Fruit fly (Drosophila melanogaster) whole organism, embryonic: ENCODE results near the gene CG13032.
A peak's percentile ranks its signal among the peaks of the same experiment; 100 is the strongest.

Source experiments
- Atf6 ChIP-seq: fragments of 200-800 bp; sonication (Bioruptor generic); IDR thresholded peaks from 2 replicates; pipeline ENCODE4 v1.3.6; 2022; ENCODE audit warnings: missing biosample characterization, missing genetic modification characterization
- BEAF-32 ChIP-seq: fragments of 200-800 bp; sonication (Bioruptor generic); optimal IDR thresholded peaks from 3 replicates; lab custom pipeline; 2017; ENCODE audit warnings: missing biosample characterization, missing genetic modification characterization, mild to moderate bottlenecking, moderate library complexity, missing genetic modification reagents
- CG10543 ChIP-seq: fragments of 200-800 bp; sonication (Bioruptor generic); optimal IDR thresholded peaks from 3 replicates; lab custom pipeline; 2017; ENCODE audit warnings: missing biosample characterization, mild to moderate bottlenecking, missing genetic modification characterization, moderate library complexity
- CG11695 ChIP-seq: fragments of 200-800 bp; sonication (Bioruptor generic); IDR thresholded peaks from 3 replicates; pipeline ENCODE4 v1.3.6; 2022; ENCODE audit warnings: missing biosample characterization, missing genetic modification characterization
- CG11723 ChIP-seq: fragments of 200-800 bp; sonication (Bioruptor generic); optimal IDR thresholded peaks from 2 replicates; lab custom pipeline; 2017; ENCODE audit warnings: missing biosample characterization, mild to moderate bottlenecking, missing genetic modification characterization
- CG1233 ChIP-seq: fragments of 200-800 bp; sonication (Bioruptor generic); optimal IDR thresholded peaks from 4 replicates; lab custom pipeline; 2018; ENCODE audit warnings: missing biosample characterization, mild to moderate bottlenecking, missing genetic modification characterization
- CG13123 ChIP-seq: fragments of 200-800 bp; sonication (Bioruptor generic); optimal IDR thresholded peaks from 2 replicates; lab custom pipeline; 2016; ENCODE audit warnings: missing biosample characterization, missing genetic modification characterization
- CG1603 ChIP-seq: fragments of 200-800 bp; sonication (Bioruptor generic); optimal IDR thresholded peaks from 2 replicates; lab custom pipeline; 2019; ENCODE audit warnings: missing biosample characterization, mild to moderate bottlenecking, missing genetic modification characterization, moderate library complexity
- CG17361 ChIP-seq: fragments of 200-800 bp; sonication (Bioruptor generic); IDR thresholded peaks from 3 replicates; pipeline ENCODE4 v1.3.6; 2022; ENCODE audit warnings: missing biosample characterization, missing genetic modification characterization
- CG17612 ChIP-seq: fragments of 200-800 bp; sonication (Bioruptor generic); IDR thresholded peaks from 2 replicates; pipeline ENCODE4 v1.3.6; 2022; ENCODE audit warnings: missing biosample characterization, missing genetic modification characterization
- CG18011 ChIP-seq: fragments of 200-800 bp; sonication (Bioruptor generic); optimal IDR thresholded peaks from 2 replicates; lab custom pipeline; 2017; ENCODE audit warnings: missing biosample characterization, missing genetic modification characterization, mild to moderate bottlenecking, moderate library complexity, missing genotype
- CG4282 ChIP-seq: fragments of 200-800 bp; sonication (Bioruptor generic); optimal IDR thresholded peaks from 2 replicates; lab custom pipeline; 2016; ENCODE audit warnings: missing biosample characterization, missing genetic modification characterization
- CG4854 ChIP-seq: fragments of 200-800 bp; sonication (Bioruptor generic); optimal IDR thresholded peaks from 2 replicates; lab custom pipeline; 2016; ENCODE audit warnings: missing biosample characterization, missing genetic modification characterization, inconsistent platforms
- CG5245 ChIP-seq: fragments of 200-800 bp; sonication (Bioruptor generic); optimal IDR thresholded peaks from 3 replicates; lab custom pipeline; 2016; ENCODE audit warnings: missing biosample characterization, missing genetic modification characterization
- CG7928 ChIP-seq: fragments of 200-800 bp; sonication (Bioruptor generic); optimal IDR thresholded peaks from 2 replicates; lab custom pipeline; 2017; ENCODE audit warnings: missing biosample characterization, mild to moderate bottlenecking, missing genetic modification characterization
- CG9437 ChIP-seq: fragments of 200-800 bp; sonication (Bioruptor generic); optimal IDR thresholded peaks from 2 replicates; lab custom pipeline; 2018; ENCODE audit warnings: missing biosample characterization, mild to moderate bottlenecking, missing genetic modification characterization
- CG9609 ChIP-seq: fragments of 200-800 bp; sonication (Bioruptor generic); optimal IDR thresholded peaks from 3 replicates; lab custom pipeline; 2016; ENCODE audit warnings: missing biosample characterization, missing genetic modification characterization
- CG9797 ChIP-seq: fragments of 200-800 bp; sonication (Bioruptor generic); optimal IDR thresholded peaks from 3 replicates; lab custom pipeline; 2018; ENCODE audit warnings: missing biosample characterization, mild to moderate bottlenecking, missing genetic modification characterization
- Camta ChIP-seq: fragments of 200-800 bp; sonication (Bioruptor generic); optimal IDR thresholded peaks from 2 replicates; lab custom pipeline; 2016; ENCODE audit warnings: missing biosample characterization, missing genetic modification characterization
- CkIIα-i1 ChIP-seq: fragments of 200-800 bp; sonication (Bioruptor generic); IDR thresholded peaks from 2 replicates; pipeline ENCODE4 v1.3.6; 2022; ENCODE audit warnings: missing biosample characterization, missing genetic modification characterization
- E2f1 ChIP-seq: fragments of 200-800 bp; sonication (Bioruptor generic); IDR thresholded peaks from 2 replicates; pipeline ENCODE4 v1.3.6; 2022; ENCODE audit warnings: missing biosample characterization, missing genetic modification characterization
- H2.0 ChIP-seq: fragments of 200-800 bp; sonication (Bioruptor generic); IDR thresholded peaks from 2 replicates; pipeline ENCODE4 v1.3.6; 2022; ENCODE audit warnings: missing biosample characterization, missing genetic modification characterization
- HLH4C ChIP-seq: fragments of 200-800 bp; sonication (Bioruptor generic); IDR thresholded peaks from 3 replicates; pipeline ENCODE4 v1.3.6; 2022; ENCODE audit warnings: missing biosample characterization, missing genetic modification characterization; ENCODE audit not compliant: partially characterized antibody
- HLHmδ ChIP-seq: fragments of 200-800 bp; sonication (Bioruptor generic); optimal IDR thresholded peaks from 2 replicates; lab custom pipeline; 2018; ENCODE audit warnings: missing biosample characterization, mild to moderate bottlenecking, missing genetic modification characterization, moderate library complexity
- Hey ChIP-seq: fragments of 200-800 bp; sonication (Bioruptor generic); optimal IDR thresholded peaks from 3 replicates; lab custom pipeline; 2018; ENCODE audit warnings: missing biosample characterization, mild to moderate bottlenecking, missing genetic modification characterization
- Hr51 ChIP-seq, 2 experiments: fragments of 200-800 bp; sonication (Bioruptor generic); optimal IDR thresholded peaks; 2 replicates in 1 of 2; 3 replicates in 1 of 2; lab custom pipeline; 2016 to 2018; ENCODE audit warnings: missing biosample characterization in 2 of 2, missing genetic modification characterization in 2 of 2, mild to moderate bottlenecking in 1 of 2, moderate library complexity in 1 of 2
- Hr78 ChIP-seq, 2 experiments: fragments of 200-800 bp in 1 of 2; fragments of >200 bp in 1 of 2; sonication (Bioruptor generic) in 1 of 2; optimal IDR thresholded peaks; 2 replicates each; lab custom pipeline; 2017 to 2019; ENCODE audit warnings: missing biosample characterization in 2 of 2, missing genetic modification characterization in 2 of 2, mild to moderate bottlenecking in 1 of 2, moderate library complexity in 1 of 2
- MTF-1 ChIP-seq: fragments of 200-800 bp; sonication (Bioruptor generic); optimal IDR thresholded peaks from 2 replicates; lab custom pipeline; 2018; ENCODE audit warnings: missing biosample characterization, mild to moderate bottlenecking, missing genetic modification characterization, borderline replicate concordance
- Oaz ChIP-seq: fragments of 200-800 bp; sonication (Bioruptor generic); IDR thresholded peaks from 2 replicates; pipeline ENCODE4 v1.3.6; 2022; ENCODE audit warnings: missing biosample characterization, missing genetic modification characterization
- PHDP ChIP-seq: fragments of 200-800 bp; sonication (Bioruptor generic); optimal IDR thresholded peaks from 3 replicates; lab custom pipeline; 2018; ENCODE audit warnings: missing biosample characterization, mild to moderate bottlenecking, missing genetic modification characterization, moderate library complexity
- Rx ChIP-seq: fragments of 200-800 bp; sonication (Bioruptor generic); IDR thresholded peaks from 2 replicates; pipeline ENCODE4 v1.3.6; 2022; ENCODE audit warnings: missing biosample characterization, missing genetic modification characterization
- TFAM ChIP-seq: fragments of 200-800 bp; sonication (Bioruptor generic); optimal IDR thresholded peaks from 2 replicates; lab custom pipeline; 2017; ENCODE audit warnings: missing biosample characterization, missing genetic modification characterization, inconsistent platforms
- ab ChIP-seq: fragments of 200-800 bp; sonication (Bioruptor generic); optimal IDR thresholded peaks from 2 replicates; lab custom pipeline; 2016; ENCODE audit warnings: missing biosample characterization, missing genetic modification characterization
- bab2 ChIP-seq: fragments of 200-800 bp; sonication (Bioruptor generic); optimal IDR thresholded peaks from 2 replicates; lab custom pipeline; 2016; ENCODE audit warnings: missing biosample characterization, missing genetic modification characterization
- cato ChIP-seq: fragments of 200-800 bp; sonication (Bioruptor generic); optimal IDR thresholded peaks from 2 replicates; lab custom pipeline; 2016; ENCODE audit warnings: missing biosample characterization, missing genetic modification characterization, borderline replicate concordance
- cwo ChIP-seq: fragments of 200-800 bp; sonication (Bioruptor generic); optimal IDR thresholded peaks from 3 replicates; lab custom pipeline; 2017; ENCODE audit warnings: missing biosample characterization, missing genetic modification characterization, mild to moderate bottlenecking, moderate library complexity, missing genetic modification reagents
- fd64A ChIP-seq: fragments of 200-800 bp; sonication (Bioruptor generic); optimal IDR thresholded peaks from 3 replicates; lab custom pipeline; 2018; ENCODE audit warnings: missing biosample characterization, mild to moderate bottlenecking, missing genetic modification characterization
- gem ChIP-seq: fragments of 200-800 bp; sonication (Bioruptor generic); optimal IDR thresholded peaks from 2 replicates; lab custom pipeline; 2019; ENCODE audit warnings: missing biosample characterization, mild to moderate bottlenecking, missing genetic modification characterization, moderate library complexity
- gro ChIP-seq: fragments of 200-800 bp; sonication (Bioruptor generic); optimal IDR thresholded peaks from 2 replicates; lab custom pipeline; 2016; ENCODE audit warnings: missing biosample characterization, missing genetic modification characterization
- hbn ChIP-seq: fragments of 200-800 bp; sonication (Bioruptor generic); IDR thresholded peaks from 2 replicates; pipeline ENCODE4 v1.3.6; 2022; ENCODE audit warnings: missing biosample characterization, missing genetic modification characterization; ENCODE audit not compliant: partially characterized antibody
- insv ChIP-seq, 2 experiments: fragments of 200-800 bp; sonication (Bioruptor generic); optimal IDR thresholded peaks; 3 replicates each; lab custom pipeline; 2016 to 2018; ENCODE audit warnings: missing biosample characterization in 2 of 2, missing genetic modification characterization in 2 of 2
- jumu ChIP-seq: fragments of 200-800 bp; sonication (Bioruptor generic); optimal IDR thresholded peaks from 3 replicates; lab custom pipeline; 2016; ENCODE audit warnings: missing biosample characterization, missing genetic modification characterization
- lmd ChIP-seq: fragments of 200-800 bp; sonication (Bioruptor generic); IDR thresholded peaks from 2 replicates; pipeline ENCODE4 v1.3.6; 2022; ENCODE audit warnings: missing biosample characterization, missing genetic modification characterization
- org-1 ChIP-seq: fragments of 200-800 bp; sonication (Bioruptor generic); optimal IDR thresholded peaks from 2 replicates; lab custom pipeline; 2017; ENCODE audit warnings: missing biosample characterization, missing genetic modification characterization
- ro ChIP-seq: fragments of 200-800 bp; sonication (Bioruptor generic); IDR thresholded peaks from 2 replicates; pipeline ENCODE4 v1.3.6; 2022; ENCODE audit warnings: missing biosample characterization, missing genetic modification characterization
- seq ChIP-seq: fragments of 200-800 bp; sonication (Bioruptor generic); IDR thresholded peaks from 2 replicates; pipeline ENCODE4 v1.3.6; 2022; ENCODE audit warnings: missing biosample characterization, missing genetic modification characterization
- twi ChIP-seq: fragments of 200-800 bp; optimal IDR thresholded peaks from 2 replicates; lab custom pipeline; 2019; ENCODE audit warnings: missing biosample characterization, mild to moderate bottlenecking, missing genetic modification characterization, moderate library complexity
- wdn ChIP-seq: fragments of 200-800 bp; sonication (Bioruptor generic); IDR thresholded peaks from 2 replicates; pipeline ENCODE4 v1.3.6; 2022; ENCODE audit warnings: missing biosample characterization, missing genetic modification characterization
- yki ChIP-seq: fragments of >200 bp; optimal IDR thresholded peaks from 3 replicates; lab custom pipeline; 2018
- zen ChIP-seq: fragments of 200-800 bp; sonication (Bioruptor generic); optimal IDR thresholded peaks from 3 replicates; lab custom pipeline; 2018; ENCODE audit warnings: missing biosample characterization, mild to moderate bottlenecking, missing genetic modification characterization, moderate library complexity

CG13032 gene

DNA sequence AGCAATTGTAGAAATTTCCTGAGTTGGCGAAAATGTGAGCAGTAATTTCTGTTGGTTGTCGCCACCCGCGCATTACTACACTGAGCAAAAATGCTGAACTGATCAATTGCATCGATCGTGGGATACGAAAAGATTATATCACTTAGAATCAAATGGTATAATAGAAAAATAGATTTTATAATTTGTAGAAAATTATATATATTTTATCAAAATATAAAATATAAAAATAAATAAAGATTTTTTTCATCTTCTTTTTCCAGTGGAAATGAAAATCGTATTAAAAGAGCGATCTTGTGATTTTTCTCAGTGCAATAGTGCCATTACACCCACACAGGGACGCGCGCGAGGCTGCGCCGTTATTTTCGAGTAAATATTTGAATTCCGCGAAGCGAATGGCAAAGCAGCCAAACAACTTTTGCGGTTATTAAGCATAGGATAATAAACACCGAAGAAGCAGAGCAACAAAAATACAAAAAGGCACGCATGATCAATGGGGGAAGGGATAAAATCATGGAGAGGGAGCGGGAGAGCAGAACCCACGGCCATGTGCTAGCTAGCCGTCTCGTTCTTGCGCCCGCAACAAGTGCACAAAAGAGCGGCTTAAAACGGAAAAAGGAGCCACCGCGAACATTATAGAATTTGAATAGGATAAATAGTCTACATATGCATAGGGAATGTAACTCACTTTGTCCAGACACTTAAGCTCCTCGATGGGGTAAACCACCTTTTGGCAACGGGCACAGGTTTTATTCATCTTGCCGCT lies 36.7 kb downstream of the CG13032 start (continued):
- TF ChIP-seq HLH4C (GFP tag; lab: Robert Waterston, UW) (no peak), Hey (tag; lab: Kevin White, UChicago) (no peak), TFAM (GFP tag; lab: Kevin White, UChicago) (no peak), Atf6 (GFP tag; lab: Robert Waterston, UW) (no peak), CG9437 (no peak), insv (GFP tag; optimal IDR thresholded peaks at IDR 0.05; lab: Kevin White, UChicago) (no peak), CG9797 (no peak), org-1 (GFP tag; lab: Kevin White, UChicago) (no peak), ro (no peak), CG7928 (GFP tag; lab: Kevin White, UChicago) (peak; percentile 20), cato (GFP tag; lab: Kevin White, UChicago) (no peak), CG1233 (GFP tag; lab: Kevin White, UChicago) (no peak), seq (GFP tag; lab: Robert Waterston, UW) (no peak), CG17361 (peak; percentile 46), fd64A (GFP tag; lab: Kevin White, UChicago) (no peak), twi (no peak), HLHmδ (GFP tag; lab: Kevin White, UChicago) (no peak), CG4854 (GFP tag; lab: Kevin White, UChicago) (no peak), CkIIα-i1 (no peak), cwo (GFP tag; lab: Kevin White, UChicago) (no peak), CG18011 (GFP tag; lab: Kevin White, UChicago) (no peak), PHDP (peak; percentile 29), hbn (no peak), MTF-1 (GFP tag; lab: Kevin White, UChicago) (no peak), CG17612 (GFP tag; lab: Robert Waterston, UW) (no peak), CG9609 (GFP tag; lab: Kevin White, UChicago) (no peak), CG1603 (tag; lab: Kevin White, UChicago) (no peak), bab2 (GFP tag; lab: Kevin White, UChicago) (no peak), lmd (GFP tag; lab: Robert Waterston, UW) (peak; percentile 71), Hr51 (GFP tag; optimal IDR thresholded peaks at IDR 0.05; lab: Kevin White, UChicago) (peak in 1 of 2 experiments; percentile 19), gro (GFP tag; lab: Kevin White, UChicago) (no peak), BEAF-32 (GFP tag; lab: Kevin White, UChicago) (no peak), Oaz (no peak), Rx (no peak), Camta (GFP tag; lab: Kevin White, UChicago) (no peak), Hr78 (GFP tag; optimal IDR thresholded peaks at IDR 0.05; lab: Kevin White, UChicago) (no peak), jumu (GFP tag; lab: Kevin White, UChicago) (no peak), wdn (no peak), H2.0 (no peak), gem (tag; lab: Kevin White, UChicago) (peak; percentile 75), yki (no peak), E2f1 (GFP tag; lab: Robert Waterston, UW) (0 out of 2 replicates have a peak, but pooled peaks have one; percentile 30), CG13123 (GFP tag; lab: Kevin White, UChicago) (no peak), CG10543 (GFP tag; lab: Kevin White, UChicago) (no peak), CG11723 (GFP tag; lab: Kevin White, UChicago) (no peak), CG11695 (GFP tag; lab: Robert Waterston, UW) (peak; percentile 89), zen (tag; lab: Kevin White, UChicago) (peak; percentile 33), CG5245 (GFP tag; lab: Kevin White, UChicago) (no peak), ab (GFP tag; lab: Kevin White, UChicago) (no peak), CG4282 (no peak)
